Worm (Caenorhabditis elegans) whole organism, mixed stage, embryonic: Measurements from ENCODE around the gene spp-24.
A peak's percentile ranks its signal among the peaks of the same experiment; 100 is the strongest.

Experiments
- M03D4.4 ChIP-seq: sonication (generic microtip); optimal IDR thresholded peaks from 2 replicates; lab custom pipeline; 2017; ENCODE audit warnings: mild to moderate bottlenecking, missing genetic modification characterization, missing compliant biosample characterization
- blmp-1 ChIP-seq: fragments of 150-350 bp; optimal IDR thresholded peaks from 2 replicates; lab custom pipeline; 2014; ENCODE audit warnings: missing biosample characterization, missing genetic modification characterization
- ceh-39 ChIP-seq: fragments of 150-350 bp; optimal IDR thresholded peaks from 2 replicates; lab custom pipeline; 2014; ENCODE audit warnings: missing biosample characterization, missing genetic modification characterization
- ceh-43 ChIP-seq: fragments of 200-800 bp; sonication (Bioruptor generic); optimal IDR thresholded peaks from 2 replicates; lab custom pipeline; 2018; ENCODE audit warnings: mild to moderate bottlenecking, missing genetic modification characterization, moderate library complexity, missing compliant biosample characterization
- ceh-83 ChIP-seq: fragments of 200-800 bp; sonication (Bioruptor generic); optimal IDR thresholded peaks from 2 replicates; lab custom pipeline; 2018; ENCODE audit warnings: mild to moderate bottlenecking, missing genetic modification characterization, missing compliant biosample characterization
- ces-1 ChIP-seq: fragments of 150-350 bp; optimal IDR thresholded peaks from 2 replicates; lab custom pipeline; 2014; ENCODE audit warnings: missing biosample characterization, missing genetic modification reagents, missing genetic modification characterization
- cnd-1 ChIP-seq: fragments of 200-800 bp; sonication (Bioruptor generic); optimal IDR thresholded peaks from 2 replicates; lab custom pipeline; 2018; ENCODE audit warnings: mild to moderate bottlenecking, missing genetic modification characterization, missing compliant biosample characterization
- elt-1 ChIP-seq: sonication (generic microtip); optimal IDR thresholded peaks from 2 replicates; lab custom pipeline; 2017; ENCODE audit warnings: missing genetic modification characterization, mild to moderate bottlenecking, missing compliant biosample characterization, antibody characterized with exemption, moderate library complexity, borderline replicate concordance; ENCODE audit not compliant: insufficient read depth
- elt-3 ChIP-seq: fragments of 150-350 bp; optimal IDR thresholded peaks from 2 replicates; lab custom pipeline; 2014; ENCODE audit warnings: missing biosample characterization, missing genetic modification characterization
- flh-1 ChIP-seq: fragments of 200-800 bp; sonication (Bioruptor generic); optimal IDR thresholded peaks from 2 replicates; lab custom pipeline; 2018; ENCODE audit warnings: mild to moderate bottlenecking, missing genetic modification characterization, moderate library complexity, missing compliant biosample characterization
- ham-2 ChIP-seq: fragments of 200-800 bp; sonication (Bioruptor generic); optimal IDR thresholded peaks from 2 replicates; lab custom pipeline; 2018; ENCODE audit warnings: mild to moderate bottlenecking, missing genetic modification characterization, missing compliant biosample characterization
- hlh-1 ChIP-seq: fragments of 150-350 bp; optimal IDR thresholded peaks from 2 replicates; lab custom pipeline; 2014; ENCODE audit warnings: missing biosample characterization, missing genetic modification reagents, missing genetic modification characterization
- lin-13 ChIP-seq: fragments of 150-350 bp; optimal IDR thresholded peaks from 2 replicates; lab custom pipeline; 2014; ENCODE audit warnings: missing biosample characterization, missing genetic modification characterization
- lin-32 ChIP-seq: fragments of 200-800 bp; sonication (Bioruptor generic); optimal IDR thresholded peaks from 2 replicates; lab custom pipeline; 2018; ENCODE audit warnings: mild to moderate bottlenecking, missing genetic modification characterization, missing compliant biosample characterization
- lsy-2 ChIP-seq: fragments of 150-350 bp; optimal IDR thresholded peaks from 2 replicates; lab custom pipeline; 2014; ENCODE audit warnings: missing biosample characterization, missing genetic modification characterization
- mab-5 ChIP-seq: fragments of 150-350 bp; optimal IDR thresholded peaks from 2 replicates; lab custom pipeline; 2014; ENCODE audit warnings: missing biosample characterization, missing genetic modification characterization
- mep-1 ChIP-seq: fragments of 150-350 bp; optimal IDR thresholded peaks from 2 replicates; lab custom pipeline; 2017; ENCODE audit warnings: missing biosample characterization, missing genetic modification reagents, missing genetic modification characterization, inconsistent platforms
- mls-2 ChIP-seq: sonication (generic microtip); optimal IDR thresholded peaks from 2 replicates; lab custom pipeline; 2016; ENCODE audit warnings: mild to moderate bottlenecking, missing genetic modification characterization, moderate library complexity, missing compliant biosample characterization
- nhr-12 ChIP-seq: fragments of 150-350 bp; optimal IDR thresholded peaks from 2 replicates; lab custom pipeline; 2014; ENCODE audit warnings: missing biosample characterization, missing genetic modification characterization
- nhr-2 ChIP-seq: fragments of 150-350 bp; optimal IDR thresholded peaks from 2 replicates; lab custom pipeline; 2014; ENCODE audit warnings: missing biosample characterization, missing genetic modification characterization
- nhr-237 ChIP-seq: fragments of 150-350 bp; optimal IDR thresholded peaks from 2 replicates; lab custom pipeline; 2014; ENCODE audit warnings: missing biosample characterization, missing genetic modification characterization
- nhr-28 ChIP-seq: fragments of 150-350 bp; optimal IDR thresholded peaks from 2 replicates; lab custom pipeline; 2014; ENCODE audit warnings: missing biosample characterization, missing genetic modification characterization
- nhr-76 ChIP-seq: sonication (generic microtip); optimal IDR thresholded peaks from 2 replicates; lab custom pipeline; 2017; ENCODE audit warnings: missing biosample characterization, missing genetic modification characterization
- pha-4 ChIP-seq: fragments of 150-350 bp; optimal IDR thresholded peaks from 2 replicates; lab custom pipeline; 2018; ENCODE audit warnings: missing biosample characterization, missing genetic modification reagents, missing genetic modification characterization
- sem-2 ChIP-seq: fragments of 200-800 bp; sonication (Bioruptor generic); optimal IDR thresholded peaks from 2 replicates; lab custom pipeline; 2018; ENCODE audit warnings: mild to moderate bottlenecking, missing genetic modification characterization, missing compliant biosample characterization
- snpc-4 ChIP-seq: fragments of 150-350 bp; optimal IDR thresholded peaks from 2 replicates; lab custom pipeline; 2014; ENCODE audit warnings: missing biosample characterization, missing genetic modification characterization
- sptf-1 ChIP-seq: sonication (generic microtip); optimal IDR thresholded peaks from 2 replicates; lab custom pipeline; 2017; ENCODE audit warnings: mild to moderate bottlenecking, missing genetic modification characterization, moderate library complexity, missing compliant biosample characterization
- tbx-8 ChIP-seq: fragments of 200-800 bp; sonication (Bioruptor generic); optimal IDR thresholded peaks from 2 replicates; lab custom pipeline; 2018; ENCODE audit warnings: mild to moderate bottlenecking, missing genetic modification characterization, moderate library complexity, missing compliant biosample characterization
- unc-120 ChIP-seq: sonication (generic microtip); optimal IDR thresholded peaks from 2 replicates; lab custom pipeline; 2017; ENCODE audit warnings: missing genetic modification characterization, missing compliant biosample characterization; ENCODE audit not compliant: poor library complexity, severe bottlenecking
- unc-39 ChIP-seq: fragments of 150-350 bp; optimal IDR thresholded peaks from 2 replicates; lab custom pipeline; 2014; ENCODE audit warnings: missing biosample characterization, missing genetic modification characterization
- unc-62 ChIP-seq: fragments of 150-350 bp; optimal IDR thresholded peaks from 2 replicates; lab custom pipeline; 2014; ENCODE audit warnings: missing biosample characterization, missing genetic modification reagents, missing genetic modification characterization
- zip-8 ChIP-seq: fragments of 150-350 bp; optimal IDR thresholded peaks from 2 replicates; lab custom pipeline; 2014; ENCODE audit warnings: missing biosample characterization, missing genetic modification characterization
- ztf-11 ChIP-seq: fragments of 150-350 bp; optimal IDR thresholded peaks from 2 replicates; lab custom pipeline; 2014; ENCODE audit warnings: missing biosample characterization, missing genetic modification characterization

spp-24 gene

ce11 chrII:39437-39836, at the start of gene spp-24:
Gene spp-24 (minus strand): TSS chrII:39537.
- no peak for TF ChIP-seq hlh-1 (tag; lab: Kevin White, UChicago)
- no peak for TF ChIP-seq elt-3 (tag; lab: Kevin White, UChicago)

ce11 chrII:87937-88336, 48.6 kb upstream of the spp-24 start:
- TF ChIP-seq ham-2 (GFP tag; lab: Kevin White, UChicago): no peak
- no peak for TF ChIP-seq flh-1 (GFP tag; lab: Kevin White, UChicago)
- no peak for TF ChIP-seq ceh-43
- TF ChIP-seq lin-13 (tag; lab: Kevin White, UChicago): no peak
- no peak for TF ChIP-seq mab-5 (tag; lab: Kevin White, UChicago)
- TF ChIP-seq mep-1 (tag; lab: Kevin White, UChicago): no peak
- no peak for TF ChIP-seq blmp-1 (tag; lab: Kevin White, UChicago)
- TF ChIP-seq sptf-1: no peak
- no peak for TF ChIP-seq nhr-76 (tag; lab: Kevin White, UChicago)
- TF ChIP-seq ztf-11: no peak
- no peak for TF ChIP-seq lin-32 (GFP tag; lab: Kevin White, UChicago)
- TF ChIP-seq sem-2 (GFP tag; lab: Kevin White, UChicago): no peak
- no peak for TF ChIP-seq mls-2 (tag; lab: Kevin White, UChicago)
- TF ChIP-seq snpc-4 (tag; lab: Kevin White, UChicago): no peak
- no peak for TF ChIP-seq tbx-8 (GFP tag; lab: Kevin White, UChicago)

DNA sequence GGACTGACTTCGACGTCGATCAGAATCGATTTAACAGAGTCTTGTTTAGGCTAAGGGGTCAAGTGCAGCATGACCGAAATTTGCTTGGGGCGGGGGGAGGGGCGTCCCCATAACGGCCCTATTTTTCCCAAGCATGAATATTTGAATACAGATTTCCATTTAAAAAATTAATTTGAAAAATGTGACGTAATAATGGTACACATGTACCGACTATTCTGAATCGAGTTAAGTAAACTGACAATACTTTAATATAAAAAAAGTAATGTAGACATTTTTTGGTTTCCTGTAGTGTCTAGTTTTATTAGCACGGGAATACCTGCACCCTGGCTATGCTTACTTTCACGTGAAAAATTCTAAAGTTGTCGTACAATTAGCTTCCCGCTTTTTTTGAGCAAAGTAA, 47.5 kb upstream of the spp-24 start:
- TF ChIP-seq zip-8: peak; percentile 56
- TF ChIP-seq nhr-76 (tag; lab: Kevin White, UChicago): no peak

ce11 chrII:84134-84533, 44.8 kb upstream of the spp-24 start, which contains the start of gene C50D2.6:
Gene C50D2.6 (plus strand): TSS chrII:84434.
- TF ChIP-seq mep-1 (tag; lab: Kevin White, UChicago) (no peak), hlh-1 (tag; lab: Kevin White, UChicago) (no peak), nhr-2 (tag; lab: Kevin White, UChicago) (no peak), elt-3 (tag; lab: Kevin White, UChicago) (no peak), nhr-237 (tag; lab: Kevin White, UChicago) (no peak), zip-8 (no peak), nhr-28 (tag; lab: Kevin White, UChicago) (no peak), mab-5 (tag; lab: Kevin White, UChicago) (no peak), lsy-2 (tag; lab: Kevin White, UChicago) (no peak), flh-1 (GFP tag; lab: Kevin White, UChicago) (no peak), blmp-1 (tag; lab: Kevin White, UChicago) (no peak), nhr-76 (tag; lab: Kevin White, UChicago) (no peak), ceh-83 (no peak), mls-2 (tag; lab: Kevin White, UChicago) (no peak), sem-2 (GFP tag; lab: Kevin White, UChicago) (no peak), lin-32 (GFP tag; lab: Kevin White, UChicago) (no peak), ztf-11 (no peak), M03D4.4 (tag; lab: Kevin White, UChicago) (no peak)
- TF ChIP-seq, all 35 proteins: peak for 0

DNA sequence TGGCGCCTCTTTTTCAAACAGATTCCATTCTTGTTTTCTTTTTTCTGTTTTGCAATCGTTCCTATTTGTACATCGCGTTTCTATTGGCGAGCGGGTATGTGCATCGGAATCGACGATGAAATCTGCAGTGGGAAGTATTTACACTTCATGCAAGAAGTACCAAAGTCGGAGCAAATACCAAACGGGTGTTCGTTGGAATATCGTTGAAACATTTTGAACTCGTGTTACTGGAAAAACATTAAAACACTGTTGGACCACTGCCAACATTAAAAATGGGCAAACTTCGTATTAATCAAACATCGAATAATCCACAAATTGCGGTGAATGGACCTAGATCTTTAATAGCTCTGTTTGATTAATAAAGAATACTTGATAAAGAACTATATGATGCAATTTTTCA, 39.8 kb upstream of the spp-24 start, which contains the start of gene C23H3.9:
C23H3.9 (minus strand) TSS at position 101 of the 400 bp plus-strand sequence.
- no peak for TF ChIP-seq M03D4.4 (tag; lab: Kevin White, UChicago)
- no peak for TF ChIP-seq zip-8
- no peak for TF ChIP-seq flh-1 (GFP tag; lab: Kevin White, UChicago)
- no peak for TF ChIP-seq elt-3 (tag; lab: Kevin White, UChicago)
- TF ChIP-seq snpc-4 (tag; lab: Kevin White, UChicago): no peak
- TF ChIP-seq ceh-83: no peak
- TF ChIP-seq elt-1 (tag; lab: Kevin White, UChicago): no peak
- TF ChIP-seq pha-4 (tag; lab: Kevin White, UChicago): no peak
- no peak for TF ChIP-seq mls-2 (tag; lab: Kevin White, UChicago)
- no peak for TF ChIP-seq ces-1 (GFP tag; lab: Kevin White, UChicago)
- TF ChIP-seq ceh-39 (tag; lab: Kevin White, UChicago): no peak
- TF ChIP-seq cnd-1 (tag; lab: Kevin White, UChicago): no peak
- TF ChIP-seq hlh-1 (tag; lab: Kevin White, UChicago): no peak

- TF ChIP-seq blmp-1 (tag; lab: Kevin White, UChicago) (no peak), nhr-28 (tag; lab: Kevin White, UChicago) (no peak), nhr-12 (tag; lab: Kevin White, UChicago) (no peak), ceh-39 (tag; lab: Kevin White, UChicago) (no peak), sem-2 (GFP tag; lab: Kevin White, UChicago) (no peak), flh-1 (GFP tag; lab: Kevin White, UChicago) (no peak), unc-120 (tag; lab: Kevin White, UChicago) (no peak), M03D4.4 (tag; lab: Kevin White, UChicago) (no peak), mls-2 (tag; lab: Kevin White, UChicago) (no peak), ceh-43 (no peak), zip-8 (no peak), elt-1 (tag; lab: Kevin White, UChicago) (no peak), ztf-11 (no peak), snpc-4 (tag; lab: Kevin White, UChicago) (no peak), lin-32 (GFP tag; lab: Kevin White, UChicago) (no peak), ham-2 (GFP tag; lab: Kevin White, UChicago) (no peak), unc-62 (GFP tag; lab: Kevin White, UChicago) (no peak), elt-3 (tag; lab: Kevin White, UChicago) (no peak), unc-39 (no peak), nhr-237 (tag; lab: Kevin White, UChicago) (no peak)
- TF ChIP-seq, all 35 proteins: peak for 0
Observed at ce11 chrII:76662-77061, 37.3 kb upstream of the spp-24 start.
